Worm (Caenorhabditis elegans): Measurements from ENCODE around the gene mcu-1.
A peak's percentile ranks its signal among the peaks of the same experiment; 100 is the strongest.

mcu-1 gene

ce11 chrIV:5952966-5953365 lies 13.9 kb upstream of the mcu-1 start:
- TF ChIP-seq him-1 (tag; optimal IDR thresholded peaks at IDR 0.05): peak; percentile 41
- TF ChIP-seq dao-5 (tag; optimal IDR thresholded peaks at IDR 0.05): no peak
- TF ChIP-seq W03F9.2 (tag; optimal IDR thresholded peaks at IDR 0.05): no peak

ce11 chrIV:5949964-5950363 lies 10.9 kb upstream of the mcu-1 start:
- TF ChIP-seq W03F9.2 (tag; optimal IDR thresholded peaks at IDR 0.05) (no peak), him-1 (tag; optimal IDR thresholded peaks at IDR 0.05) (no peak), dao-5 (tag; optimal IDR thresholded peaks at IDR 0.05) (no peak)

- no peak for TF ChIP-seq dao-5 (tag; optimal IDR thresholded peaks at IDR 0.05)
- TF ChIP-seq W03F9.2 (tag; optimal IDR thresholded peaks at IDR 0.05): no peak
- TF ChIP-seq him-1 (tag; optimal IDR thresholded peaks at IDR 0.05): no peak
These were observed 9.7 kb upstream of the mcu-1 start for ce11 chrIV:5948712-5949111.

- TF ChIP-seq dao-5 (tag; optimal IDR thresholded peaks at IDR 0.05) (no peak), W03F9.2 (tag; optimal IDR thresholded peaks at IDR 0.05) (peak; percentile 78), him-1 (tag; optimal IDR thresholded peaks at IDR 0.05) (peak; percentile 7)
These were observed 8.6 kb upstream of the mcu-1 start, which contains the start of gene rps-25 for ce11 chrIV:5947555-5948151. TSS of gene rps-25 (minus strand) at chrIV:5947605.

ce11 chrIV:5946602-5947444 lies 7.8 kb upstream of the mcu-1 start, which contains the start of gene inx-7:
TSS of gene inx-7 (minus strand) at chrIV:5946638.
- TF ChIP-seq him-1 (tag; optimal IDR thresholded peaks at IDR 0.05) (no peak), W03F9.2 (tag; optimal IDR thresholded peaks at IDR 0.05) (peak; percentile 5)

- TF ChIP-seq him-1 (tag; optimal IDR thresholded peaks at IDR 0.05) (no peak), dao-5 (tag; optimal IDR thresholded peaks at IDR 0.05) (no peak)
These were observed 6.4 kb upstream of the mcu-1 start for ce11 chrIV:5945455-5945854.

- TF ChIP-seq dao-5 (tag; optimal IDR thresholded peaks at IDR 0.05) (no peak), W03F9.2 (tag; optimal IDR thresholded peaks at IDR 0.05) (no peak), him-1 (tag; optimal IDR thresholded peaks at IDR 0.05) (no peak)
These were observed 5.1 kb upstream of the mcu-1 start for ce11 chrIV:5944172-5944571.

ce11 chrIV:5941236-5941976 lies 2.4 kb upstream of the mcu-1 start, which contains the start of gene pfkb-1.2:
TSS of gene pfkb-1.2 (plus strand) at chrIV:5941926.
- TF ChIP-seq dao-5 (tag; optimal IDR thresholded peaks at IDR 0.05) (no peak), him-1 (tag; optimal IDR thresholded peaks at IDR 0.05) (no peak), W03F9.2 (tag; optimal IDR thresholded peaks at IDR 0.05) (no peak)

ce11 chrIV:5940608-5941007 lies 1.6 kb upstream of the mcu-1 start:
- TF ChIP-seq dao-5 (tag; optimal IDR thresholded peaks at IDR 0.05) (no peak), W03F9.2 (tag; optimal IDR thresholded peaks at IDR 0.05) (no peak), him-1 (tag; optimal IDR thresholded peaks at IDR 0.05) (no peak)

- TF ChIP-seq W03F9.2 (tag; optimal IDR thresholded peaks at IDR 0.05) (no peak), him-1 (tag; optimal IDR thresholded peaks at IDR 0.05) (no peak), dao-5 (tag; optimal IDR thresholded peaks at IDR 0.05) (no peak)
These were observed 878 bp upstream of the mcu-1 start for ce11 chrIV:5939908-5940307.

- no peak for TF ChIP-seq dao-5 (tag; optimal IDR thresholded peaks at IDR 0.05)
- TF ChIP-seq W03F9.2 (tag; optimal IDR thresholded peaks at IDR 0.05): no peak
- TF ChIP-seq him-1 (tag; optimal IDR thresholded peaks at IDR 0.05): no peak
These were observed 1.9 kb downstream of the mcu-1 start for ce11 chrIV:5937106-5937505.

- TF ChIP-seq W03F9.2 (tag; optimal IDR thresholded peaks at IDR 0.05) (no peak), him-1 (tag; optimal IDR thresholded peaks at IDR 0.05) (no peak), dao-5 (tag; optimal IDR thresholded peaks at IDR 0.05) (no peak)
These were observed 5.0 kb downstream of the mcu-1 start, which contains the start of gene H32C10.1 for ce11 chrIV:5934046-5934445. TSS of gene H32C10.1 (plus strand) at chrIV:5934346.

ce11 chrIV:5930345-5930744 lies 8.7 kb downstream of the mcu-1 start, which contains the start of gene lin-33:
TSS of gene lin-33 (plus strand) at chrIV:5930645.
- no peak for TF ChIP-seq W03F9.2 (tag; optimal IDR thresholded peaks at IDR 0.05)
- no peak for TF ChIP-seq him-1 (tag; optimal IDR thresholded peaks at IDR 0.05)
- no peak for TF ChIP-seq dao-5 (tag; optimal IDR thresholded peaks at IDR 0.05)

ce11 chrIV:5928957-5929356 lies 10.1 kb downstream of the mcu-1 start:
- TF ChIP-seq him-1 (tag; optimal IDR thresholded peaks at IDR 0.05) (no peak), dao-5 (tag; optimal IDR thresholded peaks at IDR 0.05) (no peak), W03F9.2 (tag; optimal IDR thresholded peaks at IDR 0.05) (no peak)

All from whole organism, L4/young adult.